Fruit fly (Drosophila melanogaster) whole organism, prepupa: Measurements from ENCODE around the gene CG8765.

Experiments
- CG10631 ChIP-seq: fragments of 200-800 bp; sonication (Bioruptor generic); optimal IDR thresholded peaks from 2 replicates; lab custom pipeline; 2016; ENCODE audit warnings: missing biosample characterization, missing genetic modification characterization
- CG15336 ChIP-seq: fragments of 200-800 bp; sonication (Bioruptor generic); IDR thresholded peaks from 2 replicates; pipeline ENCODE4 v1.3.6; 2022; ENCODE audit warnings: missing biosample characterization, missing genetic modification characterization
- CG3919 ChIP-seq: fragments of 200-800 bp; sonication (Bioruptor generic); optimal IDR thresholded peaks from 3 replicates; lab custom pipeline; 2016; ENCODE audit warnings: missing biosample characterization, missing genetic modification characterization
- CG6163 ChIP-seq: fragments of 200-800 bp; sonication (Bioruptor generic); IDR thresholded peaks from 3 replicates; pipeline ENCODE4 v1.3.6; 2022; ENCODE audit warnings: missing biosample characterization, missing genetic modification characterization
- CG6276 ChIP-seq: fragments of 200-800 bp; sonication (Bioruptor generic); optimal IDR thresholded peaks from 2 replicates; lab custom pipeline; 2017; ENCODE audit warnings: missing biosample characterization, mild to moderate bottlenecking, missing genetic modification characterization
- CG8319 ChIP-seq: fragments of 200-800 bp; sonication (Bioruptor generic); optimal IDR thresholded peaks from 3 replicates; lab custom pipeline; 2016; ENCODE audit warnings: missing biosample characterization, missing genetic modification characterization
- Lpt ChIP-seq: fragments of 200-800 bp; sonication (Bioruptor generic); optimal IDR thresholded peaks from 3 replicates; lab custom pipeline; 2016; ENCODE audit warnings: missing biosample characterization, missing genetic modification characterization
- Met ChIP-seq: fragments of 200-800 bp; sonication (Bioruptor generic); optimal IDR thresholded peaks from 3 replicates; lab custom pipeline; 2016; ENCODE audit warnings: missing biosample characterization, missing genetic modification characterization
- dsx ChIP-seq: fragments of 200-800 bp; optimal IDR thresholded peaks from 3 replicates; lab custom pipeline; 2019; ENCODE audit warnings: missing biosample characterization, mild to moderate bottlenecking, missing genetic modification characterization, moderate library complexity; ENCODE audit not compliant: poor library complexity, severe bottlenecking
- svp ChIP-seq: fragments of 200-800 bp; sonication (Bioruptor generic); peaks from one replicate; lab custom pipeline; 2016; ENCODE audit warnings: missing biosample characterization, missing genetic modification characterization
- topi ChIP-seq: fragments of 200-800 bp; sonication (Bioruptor generic); optimal IDR thresholded peaks from 3 replicates; lab custom pipeline; 2016; ENCODE audit warnings: missing biosample characterization, missing genetic modification characterization

DNA sequence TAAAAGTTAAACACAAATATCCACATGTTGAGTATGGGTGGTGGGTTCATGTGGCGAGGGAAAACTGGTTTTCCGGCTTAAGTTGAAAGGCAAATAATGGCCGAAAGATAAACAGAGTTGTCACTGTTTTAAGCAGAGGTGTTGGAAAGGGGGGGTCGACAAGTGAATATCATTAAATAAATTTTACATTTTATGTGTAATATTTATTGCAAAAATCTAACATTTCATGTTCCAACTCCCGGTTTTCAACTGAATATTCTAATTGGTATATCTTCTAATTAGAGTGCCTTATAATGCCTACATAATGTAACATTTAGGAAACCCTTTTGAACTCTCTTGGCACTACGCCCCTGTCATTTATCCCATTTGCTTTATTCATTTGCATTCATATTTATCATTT lies 31.2 kb downstream of the CG8765 start:
- no peak for TF ChIP-seq dsx
- no peak for TF ChIP-seq CG3919 (GFP tag; lab: Kevin White, UChicago)
- TF ChIP-seq CG6276 = no peak
- no peak for TF ChIP-seq topi (GFP tag; lab: Kevin White, UChicago)
- TF ChIP-seq CG6163 (GFP tag; lab: Robert Waterston, UW) = no peak
- TF ChIP-seq Lpt (GFP tag; lab: Kevin White, UChicago) = no peak
- no peak for TF ChIP-seq CG15336
- TF ChIP-seq Met = no peak
- no peak for TF ChIP-seq CG10631 (GFP tag; lab: Kevin White, UChicago)
- TF ChIP-seq svp (GFP tag; lab: Kevin White, UChicago) = no peak
- TF ChIP-seq CG8319 (GFP tag; lab: Kevin White, UChicago) = no peak
